Fruit fly (Drosophila melanogaster) whole organism, adult: ENCODE data around the gene CG15914.
A peak's percentile ranks its signal among the peaks of the same experiment; 100 is the strongest.

Source experiments
- CG11617 ChIP-seq: fragments of 200-800 bp; sonication (Bioruptor generic); optimal IDR thresholded peaks from 2 replicates; lab custom pipeline; 2017; ENCODE audit warnings: mild to moderate bottlenecking, missing biosample characterization, missing genetic modification reagents, missing genetic modification characterization
- CG1620 ChIP-seq: fragments of 200-800 bp; sonication (Bioruptor generic); optimal IDR thresholded peaks from 2 replicates; lab custom pipeline; 2016; ENCODE audit warnings: missing biosample characterization, missing genetic modification characterization
- CG7045 ChIP-seq: fragments of 200-800 bp; sonication (Bioruptor generic); optimal IDR thresholded peaks from 2 replicates; lab custom pipeline; 2017; ENCODE audit warnings: missing biosample characterization, mild to moderate bottlenecking, missing genetic modification characterization
- CG7101 ChIP-seq: fragments of 200-800 bp; sonication (Bioruptor generic); optimal IDR thresholded peaks from 2 replicates; lab custom pipeline; 2018; ENCODE audit warnings: missing biosample characterization, mild to moderate bottlenecking, missing genetic modification characterization, moderate library complexity
- Hr96 ChIP-seq: fragments of 200-800 bp; sonication (Bioruptor generic); optimal IDR thresholded peaks from 2 replicates; lab custom pipeline; 2016; ENCODE audit warnings: missing biosample characterization, missing genetic modification characterization
- bab1 ChIP-seq: fragments of 200-800 bp; sonication (Bioruptor generic); optimal IDR thresholded peaks from 3 replicates; lab custom pipeline; 2019; ENCODE audit warnings: missing biosample characterization, mild to moderate bottlenecking, missing genetic modification characterization, moderate library complexity
- cic ChIP-seq: fragments of 200-800 bp; sonication (Bioruptor generic); optimal IDR thresholded peaks from 2 replicates; lab custom pipeline; 2017; ENCODE audit warnings: missing biosample characterization, mild to moderate bottlenecking, missing genetic modification characterization, moderate library complexity

- TF ChIP-seq Hr96 (GFP tag; lab: Kevin White, UChicago), result no peak
- no peak for TF ChIP-seq cic (GFP tag; lab: Kevin White, UChicago)
- no peak for TF ChIP-seq bab1
- peak; percentile 21 for TF ChIP-seq CG1620 (GFP tag; lab: Kevin White, UChicago)
- TF ChIP-seq CG7101 (tag; lab: Kevin White, UChicago), result peak; percentile 36
- TF ChIP-seq CG11617 (GFP tag; lab: Kevin White, UChicago), result peak; percentile 13
- TF ChIP-seq CG7045 (GFP tag; lab: Kevin White, UChicago), result no peak
Measured at dm6 chrX:15869843-15870242, 16.6 kb downstream of the CG15914 start, which contains the start of gene CG16952.
